Fruit fly (Drosophila melanogaster) whole organism, embryonic: Measurements from ENCODE around the gene Tmem214.
A peak's percentile ranks its signal among the peaks of the same experiment; 100 is the strongest.

Experiments used
- Ada2b ChIP-seq: fragments of 200-800 bp; sonication (Bioruptor generic); IDR thresholded peaks from 2 replicates; pipeline ENCODE4 v1.3.6; 2022; ENCODE audit warnings: missing biosample characterization, missing genetic modification characterization
- Adf1 ChIP-seq: fragments of 200-800 bp; sonication (Bioruptor generic); IDR thresholded peaks from 2 replicates; pipeline ENCODE4 v1.3.6; 2022; ENCODE audit warnings: missing biosample characterization, missing genetic modification characterization
- Bgb ChIP-seq: fragments of 200-800 bp; sonication (Bioruptor generic); IDR thresholded peaks from 2 replicates; pipeline ENCODE4 v1.3.6; 2022; ENCODE audit warnings: missing biosample characterization, missing genetic modification characterization; ENCODE audit not compliant: partially characterized antibody
- CG10321 ChIP-seq: fragments of 200-800 bp; sonication (Bioruptor generic); IDR thresholded peaks from 2 replicates; pipeline ENCODE4 v1.3.6; 2022; ENCODE audit warnings: missing biosample characterization, missing genetic modification characterization
- CG10431 ChIP-seq: fragments of 200-800 bp; sonication (Bioruptor generic); optimal IDR thresholded peaks from 3 replicates; lab custom pipeline; 2018; ENCODE audit warnings: missing biosample characterization, mild to moderate bottlenecking, missing genetic modification characterization
- CG12104 ChIP-seq: fragments of 200-800 bp; sonication (Bioruptor generic); optimal IDR thresholded peaks from 3 replicates; lab custom pipeline; 2016; ENCODE audit warnings: missing biosample characterization, missing genetic modification characterization
- CG12769 ChIP-seq: fragments of 200-800 bp; sonication (Bioruptor generic); optimal IDR thresholded peaks from 2 replicates; lab custom pipeline; 2019; ENCODE audit warnings: missing biosample characterization, mild to moderate bottlenecking, missing genetic modification characterization, moderate library complexity
- CG1602 ChIP-seq: fragments of 200-800 bp; sonication (Bioruptor generic); optimal IDR thresholded peaks from 3 replicates; lab custom pipeline; 2016; ENCODE audit warnings: missing biosample characterization, missing genetic modification characterization
- CG16815 ChIP-seq: fragments of 200-800 bp; sonication (Bioruptor generic); optimal IDR thresholded peaks from 3 replicates; lab custom pipeline; 2017; ENCODE audit warnings: missing biosample characterization, mild to moderate bottlenecking, missing genetic modification characterization
- CG18764 ChIP-seq: fragments of 200-800 bp; sonication (Bioruptor generic); optimal IDR thresholded peaks from 3 replicates; lab custom pipeline; 2016; ENCODE audit warnings: missing biosample characterization, missing genetic modification characterization
- CG2199 ChIP-seq: fragments of 200-800 bp; sonication (Bioruptor generic); IDR thresholded peaks from 3 replicates; pipeline ENCODE4 v1.3.6; 2022; ENCODE audit warnings: missing biosample characterization, missing genetic modification characterization
- CG30403 ChIP-seq: fragments of 200-800 bp; sonication (Bioruptor generic); optimal IDR thresholded peaks from 3 replicates; lab custom pipeline; 2016; ENCODE audit warnings: missing biosample characterization, missing genetic modification characterization
- CG32532 ChIP-seq: fragments of 200-800 bp; sonication (Bioruptor generic); IDR thresholded peaks from 2 replicates; pipeline ENCODE4 v1.3.6; 2022; ENCODE audit warnings: missing biosample characterization, missing genetic modification characterization
- CG3995 ChIP-seq: fragments of 200-800 bp; sonication (Bioruptor generic); optimal IDR thresholded peaks from 3 replicates; lab custom pipeline; 2016; ENCODE audit warnings: missing biosample characterization, missing genetic modification characterization
- CG42726 ChIP-seq: fragments of 200-800 bp; sonication (Bioruptor generic); IDR thresholded peaks from 2 replicates; pipeline ENCODE4 v1.3.6; 2022; ENCODE audit warnings: missing biosample characterization, missing genetic modification characterization; ENCODE audit not compliant: partially characterized antibody
- CG4360 ChIP-seq: fragments of 200-800 bp; sonication (Bioruptor generic); IDR thresholded peaks from 2 replicates; pipeline ENCODE4 v1.3.6; 2022; ENCODE audit warnings: missing biosample characterization, missing genetic modification characterization
- CG4820 ChIP-seq: fragments of 200-800 bp; sonication (Bioruptor generic); optimal IDR thresholded peaks from 3 replicates; lab custom pipeline; 2016; ENCODE audit warnings: missing biosample characterization, missing genetic modification characterization
- CG4854 ChIP-seq: fragments of 200-800 bp; sonication (Bioruptor generic); optimal IDR thresholded peaks from 2 replicates; lab custom pipeline; 2016; ENCODE audit warnings: missing biosample characterization, missing genetic modification characterization, inconsistent platforms
- CG5180 ChIP-seq: fragments of 200-800 bp; sonication (Bioruptor generic); optimal IDR thresholded peaks from 3 replicates; lab custom pipeline; 2017; ENCODE audit warnings: missing biosample characterization, missing genetic modification characterization, mild to moderate bottlenecking, moderate library complexity, missing genetic modification reagents
- CG5245 ChIP-seq: fragments of 200-800 bp; sonication (Bioruptor generic); optimal IDR thresholded peaks from 3 replicates; lab custom pipeline; 2016; ENCODE audit warnings: missing biosample characterization, missing genetic modification characterization
- CG6654 ChIP-seq: fragments of 200-800 bp; sonication (Bioruptor generic); optimal IDR thresholded peaks from 2 replicates; lab custom pipeline; 2017; ENCODE audit warnings: missing biosample characterization, mild to moderate bottlenecking, missing genetic modification characterization
- CG7357 ChIP-seq: fragments of 200-800 bp; sonication (Bioruptor generic); IDR thresholded peaks from 3 replicates; pipeline ENCODE4 v1.3.6; 2022; ENCODE audit warnings: missing biosample characterization, missing genetic modification characterization
- CG7987 ChIP-seq: fragments of 200-800 bp; sonication (Bioruptor generic); optimal IDR thresholded peaks from 2 replicates; lab custom pipeline; 2018; ENCODE audit warnings: missing biosample characterization, mild to moderate bottlenecking, missing genetic modification characterization, moderate library complexity
- CG9876 ChIP-seq: fragments of 200-800 bp; sonication (Bioruptor generic); optimal IDR thresholded peaks from 2 replicates; lab custom pipeline; 2016; ENCODE audit warnings: missing biosample characterization, missing genetic modification characterization
- Gug ChIP-seq: fragments of 200-800 bp; sonication (Bioruptor generic); IDR thresholded peaks from 4 replicates; pipeline ENCODE4 v1.3.6; 2022; ENCODE audit warnings: missing biosample characterization, missing genetic modification characterization
- H2.0 ChIP-seq: fragments of 200-800 bp; sonication (Bioruptor generic); IDR thresholded peaks from 2 replicates; pipeline ENCODE4 v1.3.6; 2022; ENCODE audit warnings: missing biosample characterization, missing genetic modification characterization
- Hsf ChIP-seq: fragments of 200-800 bp; sonication (Bioruptor generic); optimal IDR thresholded peaks from 3 replicates; lab custom pipeline; 2016; ENCODE audit warnings: missing biosample characterization, missing genetic modification characterization
- Jarid2 ChIP-seq: fragments of 200-800 bp; sonication (Bioruptor generic); optimal IDR thresholded peaks from 3 replicates; lab custom pipeline; 2017; ENCODE audit warnings: mild to moderate bottlenecking, missing biosample characterization, missing genetic modification reagents, missing genetic modification characterization
- Lim3 ChIP-seq: fragments of 200-800 bp; sonication (Bioruptor generic); IDR thresholded peaks from 2 replicates; pipeline ENCODE4 v1.3.6; 2022; ENCODE audit warnings: missing biosample characterization, missing genetic modification characterization
- Lpt ChIP-seq: fragments of >200 bp; optimal IDR thresholded peaks from 2 replicates; lab custom pipeline; 2018; ENCODE audit warnings: missing biosample characterization, missing genetic modification characterization
- NFAT ChIP-seq: fragments of 200-800 bp; sonication (Bioruptor generic); IDR thresholded peaks from 2 replicates; pipeline ENCODE4 v1.3.6; 2022; ENCODE audit warnings: missing biosample characterization, missing genetic modification characterization
- Optix ChIP-seq: fragments of 200-800 bp; sonication (Bioruptor generic); IDR thresholded peaks from 3 replicates; pipeline ENCODE4 v1.3.6; 2022; ENCODE audit warnings: missing biosample characterization, missing genetic modification characterization
- Rfx ChIP-seq: fragments of 200-800 bp; sonication (Bioruptor generic); IDR thresholded peaks from 2 replicates; pipeline ENCODE4 v1.3.6; 2022; ENCODE audit warnings: missing biosample characterization, missing genetic modification characterization
- Side ChIP-seq: fragments of 200-800 bp; sonication (Bioruptor generic); optimal IDR thresholded peaks from 2 replicates; lab custom pipeline; 2016; ENCODE audit warnings: missing biosample characterization, missing genetic modification characterization
- Stat92E ChIP-seq, 3 experiments: fragments of >200 bp in 2 of 3; fragments of 200-800 bp in 1 of 3; sonication (Bioruptor generic) in 1 of 3; optimal IDR thresholded peaks; 2 replicates each; lab custom pipeline; 2017 to 2019; ENCODE audit warnings: missing biosample characterization in 3 of 3, missing genetic modification characterization in 3 of 3, mild to moderate bottlenecking in 1 of 3, moderate library complexity in 1 of 3
- ase ChIP-seq: fragments of 200-800 bp; sonication (Bioruptor generic); IDR thresholded peaks from 3 replicates; pipeline ENCODE4 v1.3.6; 2022; ENCODE audit warnings: missing biosample characterization, missing genetic modification characterization
- chn ChIP-seq: fragments of 200-800 bp; sonication (Bioruptor generic); optimal IDR thresholded peaks from 2 replicates; lab custom pipeline; 2016; ENCODE audit warnings: missing biosample characterization, missing genetic modification characterization
- crp ChIP-seq, 2 experiments: fragments of 200-800 bp; sonication (Bioruptor generic); optimal IDR thresholded peaks; 2 replicates in 1 of 2; 3 replicates in 1 of 2; lab custom pipeline; 2017; ENCODE audit warnings: missing biosample characterization in 2 of 2, missing genetic modification characterization in 2 of 2, mild to moderate bottlenecking in 1 of 2, moderate library complexity in 1 of 2
- fd3F ChIP-seq: fragments of 200-800 bp; sonication (Bioruptor generic); optimal IDR thresholded peaks from 2 replicates; lab custom pipeline; 2018; ENCODE audit warnings: missing biosample characterization, mild to moderate bottlenecking, missing genetic modification characterization, moderate library complexity
- fru ChIP-seq: fragments of >200 bp; optimal IDR thresholded peaks from 2 replicates; lab custom pipeline; 2017
- gfzf ChIP-seq: fragments of 200-800 bp; sonication (Bioruptor generic); optimal IDR thresholded peaks from 2 replicates; lab custom pipeline; 2016; ENCODE audit warnings: missing biosample characterization, mild to moderate bottlenecking, missing genetic modification characterization, moderate library complexity
- hbn ChIP-seq: fragments of 200-800 bp; sonication (Bioruptor generic); IDR thresholded peaks from 2 replicates; pipeline ENCODE4 v1.3.6; 2022; ENCODE audit warnings: missing biosample characterization, missing genetic modification characterization; ENCODE audit not compliant: partially characterized antibody
- her ChIP-seq: fragments of 200-800 bp; sonication (Bioruptor generic); optimal IDR thresholded peaks from 2 replicates; lab custom pipeline; 2016; ENCODE audit warnings: missing biosample characterization, missing genetic modification characterization
- jigr1 ChIP-seq: fragments of 200-800 bp; sonication (Bioruptor generic); IDR thresholded peaks from 3 replicates; pipeline ENCODE4 v1.3.6; 2022; ENCODE audit warnings: missing biosample characterization, missing genetic modification characterization
- mam ChIP-seq: fragments of 200-800 bp; sonication (Bioruptor generic); optimal IDR thresholded peaks from 3 replicates; lab custom pipeline; 2016; ENCODE audit warnings: missing biosample characterization, missing genetic modification characterization
- onecut ChIP-seq: fragments of 200-800 bp; sonication (Bioruptor generic); IDR thresholded peaks from 2 replicates; pipeline ENCODE4 v1.3.6; 2022; ENCODE audit warnings: missing biosample characterization, missing genetic modification characterization
- peb ChIP-seq: fragments of 200-800 bp; sonication (Bioruptor generic); IDR thresholded peaks from 2 replicates; pipeline ENCODE4 v1.3.6; 2022; ENCODE audit warnings: missing biosample characterization, missing genetic modification characterization
- pfk ChIP-seq: fragments of 200-800 bp; sonication (Bioruptor generic); optimal IDR thresholded peaks from 2 replicates; lab custom pipeline; 2018; ENCODE audit warnings: missing biosample characterization, mild to moderate bottlenecking, missing genetic modification characterization, moderate library complexity
- pum ChIP-seq: fragments of 200-800 bp; sonication (Bioruptor generic); optimal IDR thresholded peaks from 2 replicates; lab custom pipeline; 2016; ENCODE audit warnings: missing biosample characterization, missing genetic modification characterization
- sob ChIP-seq: fragments of 200-800 bp; sonication (Bioruptor generic); IDR thresholded peaks from 2 replicates; pipeline ENCODE4 v1.3.6; 2022; ENCODE audit warnings: missing biosample characterization, missing genetic modification characterization
- tup ChIP-seq: fragments of 200-800 bp; sonication (Bioruptor generic); optimal IDR thresholded peaks from 2 replicates; lab custom pipeline; 2016; ENCODE audit warnings: missing biosample characterization, mild to moderate bottlenecking, missing genetic modification characterization, moderate library complexity
- vfl ChIP-seq: fragments of 200-800 bp; sonication (Bioruptor generic); optimal IDR thresholded peaks from 2 replicates; lab custom pipeline; 2016; ENCODE audit warnings: missing biosample characterization, missing genetic modification characterization
- wor ChIP-seq: fragments of 200-800 bp; sonication (Bioruptor generic); IDR thresholded peaks from 2 replicates; pipeline ENCODE4 v1.3.6; 2022; ENCODE audit warnings: missing biosample characterization, missing genetic modification characterization

Tmem214 gene

DNA sequence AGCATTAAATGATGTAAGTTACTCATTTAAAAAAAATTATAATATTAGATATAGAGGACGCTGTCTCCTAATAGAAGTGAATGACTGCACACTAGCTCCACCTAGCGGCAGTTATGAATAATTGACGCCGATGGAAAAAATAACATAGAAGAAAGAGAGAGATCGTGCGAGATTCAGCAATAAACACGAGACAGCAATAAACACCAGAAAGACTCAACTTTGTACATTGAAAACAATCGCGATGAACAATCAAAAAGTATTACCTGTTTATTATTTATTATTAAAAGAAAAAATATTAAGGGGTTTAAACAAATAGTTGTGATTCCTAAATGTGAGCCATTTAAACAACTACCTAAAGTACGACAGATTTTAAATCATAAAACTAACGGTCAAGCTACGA lies 16.1 kb upstream of the Tmem214 start (continued):
- TF ChIP-seq CG16815 (GFP tag; lab: Kevin White, UChicago) (no peak), Lpt (no peak), CG4854 (GFP tag; lab: Kevin White, UChicago) (no peak), CG4820 (peak; percentile 38), Side (GFP tag; lab: Kevin White, UChicago) (no peak), chn (GFP tag; lab: Kevin White, UChicago) (no peak), CG4360 (GFP tag; lab: Robert Waterston, UW) (no peak), jigr1 (GFP tag; lab: Robert Waterston, UW) (no peak), crp (GFP tag; optimal IDR thresholded peaks at IDR 0.05; lab: Kevin White, UChicago) (no peak), mam (GFP tag; lab: Kevin White, UChicago) (no peak), NFAT (GFP tag; lab: Robert Waterston, UW) (peak; percentile 66), Hsf (GFP tag; lab: Kevin White, UChicago) (no peak), vfl (GFP tag; lab: Kevin White, UChicago) (no peak), sob (GFP tag; lab: Robert Waterston, UW) (no peak), CG7357 (GFP tag; lab: Robert Waterston, UW) (0 out of 3 replicates have a peak, but pooled peaks have one; percentile 43), tup (GFP tag; lab: Kevin White, UChicago) (no peak), CG42726 (no peak), Jarid2 (GFP tag; lab: Kevin White, UChicago) (no peak), fru (lab: Kevin White, UChicago) (no peak), Lim3 (GFP tag; lab: Robert Waterston, UW) (no peak), hbn (GFP tag; lab: Robert Waterston, UW) (no peak), CG10431 (GFP tag; lab: Kevin White, UChicago) (no peak), CG7987 (peak; percentile 56), onecut (GFP tag; lab: Robert Waterston, UW) (peak; percentile 65), CG12769 (tag; lab: Kevin White, UChicago) (no peak), CG3995 (GFP tag; lab: Kevin White, UChicago) (no peak), CG5180 (peak; percentile 27), gfzf (GFP tag; lab: Kevin White, UChicago) (no peak), fd3F (GFP tag; lab: Kevin White, UChicago) (no peak), CG10321 (GFP tag; lab: Robert Waterston, UW) (peak; percentile 72), her (no peak), pum (no peak), peb (peak; percentile 36; the same call in 1 of the 2 replicates), CG1602 (GFP tag; lab: Kevin White, UChicago) (peak; percentile 4), Adf1 (no peak), CG30403 (GFP tag; lab: Kevin White, UChicago) (no peak), Optix (no peak), Gug (GFP tag; lab: Robert Waterston, UW) (no peak), CG9876 (GFP tag; lab: Kevin White, UChicago) (no peak), CG5245 (GFP tag; lab: Kevin White, UChicago) (peak; percentile 70), CG6654 (no peak), H2.0 (no peak), CG12104 (no peak), Bgb (GFP tag; lab: Robert Waterston, UW) (no peak), Ada2b (no peak), ase (GFP tag; lab: Robert Waterston, UW) (peak; percentile 61; the same call in 2 of the 3 replicates), CG2199 (GFP tag; lab: Robert Waterston, UW) (peak; percentile 82; the same call in 2 of the 3 replicates), Stat92E (GFP tag; optimal IDR thresholded peaks at IDR 0.05; lab: Kevin White, UChicago) (peak in 1 of 3 experiments; percentile 16), CG18764 (GFP tag; lab: Kevin White, UChicago) (peak; percentile 39), pfk (GFP tag; lab: Kevin White, UChicago) (no peak), Rfx (GFP tag; lab: Robert Waterston, UW) (no peak), wor (GFP tag; lab: Robert Waterston, UW) (no peak), CG32532 (GFP tag; lab: Robert Waterston, UW) (peak; percentile 72)
